Fruit fly (Drosophila melanogaster) Kc167 (cell line): ENCODE measurements around the gene Grp170.
A peak's percentile ranks its signal among the peaks of the same experiment; 100 is the strongest.

Experiments used
- Myc ChIP-seq: fragments of >200 bp; optimal IDR thresholded peaks from 2 replicates; lab custom pipeline; 2017; ENCODE audit warnings: missing external identifiers
- Sin3A ChIP-seq: fragments of >200 bp; optimal IDR thresholded peaks from 2 replicates; lab custom pipeline; 2018; ENCODE audit warnings: missing external identifiers
- h ChIP-seq: fragments of >200 bp; optimal IDR thresholded peaks from 3 replicates; lab custom pipeline; 2018; ENCODE audit warnings: missing external identifiers
- insv ChIP-seq: fragments of >200 bp; optimal IDR thresholded peaks from 3 replicates; lab custom pipeline; 2018; ENCODE audit warnings: missing external identifiers
- psq ChIP-seq: fragments of >200 bp; optimal IDR thresholded peaks from 2 replicates; lab custom pipeline; 2017; ENCODE audit warnings: missing external identifiers
- ttk ChIP-seq: sonication (Bioruptor generic); optimal IDR thresholded peaks from 2 replicates; lab custom pipeline; 2017; ENCODE audit warnings: missing external identifiers

Grp170 gene

DNA sequence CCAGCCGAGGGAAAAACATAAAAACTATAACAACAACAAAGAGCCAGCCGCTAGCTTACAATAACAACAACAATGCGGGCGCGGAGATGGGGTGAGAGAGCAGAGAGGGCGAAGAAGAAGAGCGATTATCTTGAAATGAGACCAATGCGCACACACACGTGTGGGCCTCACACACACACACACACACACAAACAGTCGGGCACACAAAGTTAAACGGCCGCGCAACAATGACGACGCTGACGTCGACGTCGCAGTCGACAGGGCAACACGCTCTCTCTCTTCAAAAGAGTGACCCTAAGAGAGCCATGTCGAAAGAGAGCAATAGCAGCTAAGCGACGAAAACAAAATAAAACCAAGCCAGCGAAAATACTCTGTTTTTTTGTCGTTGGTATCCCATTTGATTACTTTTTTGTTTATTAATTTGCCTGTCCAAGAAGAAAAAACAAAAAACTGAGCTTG, 31.0 kb upstream of the Grp170 start:
- TF ChIP-seq h (no peak), Sin3A (lab: Kevin White, UChicago) (no peak), Myc (lab: Kevin White, UChicago) (no peak), insv (lab: Kevin White, UChicago) (no peak), ttk (lab: Kevin White, UChicago) (no peak), psq (lab: Kevin White, UChicago) (no peak)

DNA sequence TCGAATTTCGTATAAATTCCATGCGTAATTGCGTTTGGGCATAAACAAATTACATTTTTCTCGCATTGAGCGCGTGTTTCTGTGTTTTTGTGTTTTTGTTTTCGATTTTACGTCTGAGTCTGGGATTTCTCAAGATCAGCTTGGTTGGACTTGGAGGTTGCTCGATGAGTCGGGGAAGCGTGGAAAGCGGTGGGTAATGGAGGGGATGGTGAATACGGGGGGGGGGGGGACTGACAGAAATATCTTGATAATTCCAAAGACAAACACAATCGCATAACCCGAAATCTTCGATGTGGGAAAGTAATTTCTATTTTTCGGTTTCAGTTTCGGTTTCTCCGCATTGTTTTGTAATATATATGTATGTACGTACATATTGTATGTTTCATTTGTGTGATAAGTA, 30.4 kb upstream of the Grp170 start:
- no peak for TF ChIP-seq Myc (lab: Kevin White, UChicago)
- TF ChIP-seq Sin3A (lab: Kevin White, UChicago), result no peak
- no peak for TF ChIP-seq psq (lab: Kevin White, UChicago)
- TF ChIP-seq h, result no peak
- no peak for TF ChIP-seq ttk (lab: Kevin White, UChicago)
- no peak for TF ChIP-seq insv (lab: Kevin White, UChicago)

dm6 chrX:2304514-2305235, 29.8 kb upstream of the Grp170 start:
- TF ChIP-seq Sin3A (lab: Kevin White, UChicago) (no peak), h (no peak), Myc (lab: Kevin White, UChicago) (no peak), ttk (lab: Kevin White, UChicago) (no peak), psq (lab: Kevin White, UChicago) (no peak), insv (lab: Kevin White, UChicago) (no peak)

DNA sequence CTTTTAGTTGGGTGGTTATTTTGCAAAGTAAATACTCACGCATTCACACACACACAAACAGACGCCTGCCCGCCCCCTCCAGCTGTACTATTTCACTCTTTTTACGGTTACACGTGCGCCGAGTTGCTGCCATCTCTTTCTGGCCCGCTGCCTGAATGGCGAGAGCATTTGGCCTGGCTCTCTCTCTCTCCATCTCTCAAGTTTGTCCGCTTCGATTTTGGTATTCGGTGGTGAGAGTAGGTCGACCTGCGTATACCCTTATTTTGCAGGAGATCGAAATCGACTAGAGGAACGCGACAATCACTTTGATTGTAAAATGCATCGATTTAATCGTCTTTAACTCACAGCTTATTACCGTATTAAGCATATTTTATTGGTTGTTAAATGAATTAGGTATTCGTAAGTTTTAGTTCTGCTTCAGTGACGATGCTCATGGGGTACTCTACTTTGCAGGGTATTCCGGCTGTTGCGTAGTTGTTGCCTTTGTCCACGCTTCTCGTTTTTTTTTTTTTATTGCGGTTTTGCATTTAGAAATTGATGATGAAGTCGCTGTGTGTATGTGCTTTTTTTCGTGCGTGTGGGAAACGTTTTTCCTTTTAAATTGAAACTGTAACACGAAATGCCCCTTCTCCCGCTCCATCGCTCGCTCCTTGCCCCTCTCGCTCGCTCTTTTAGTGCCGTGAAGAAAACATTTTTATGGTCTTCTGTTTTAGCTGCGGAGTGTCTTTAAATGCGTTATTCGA, 29.1 kb upstream of the Grp170 start:
- TF ChIP-seq psq (lab: Kevin White, UChicago) (no peak), h (no peak), Myc (lab: Kevin White, UChicago) (no peak), Sin3A (lab: Kevin White, UChicago) (no peak), insv (lab: Kevin White, UChicago) (peak; percentile 45), ttk (lab: Kevin White, UChicago) (no peak)

DNA sequence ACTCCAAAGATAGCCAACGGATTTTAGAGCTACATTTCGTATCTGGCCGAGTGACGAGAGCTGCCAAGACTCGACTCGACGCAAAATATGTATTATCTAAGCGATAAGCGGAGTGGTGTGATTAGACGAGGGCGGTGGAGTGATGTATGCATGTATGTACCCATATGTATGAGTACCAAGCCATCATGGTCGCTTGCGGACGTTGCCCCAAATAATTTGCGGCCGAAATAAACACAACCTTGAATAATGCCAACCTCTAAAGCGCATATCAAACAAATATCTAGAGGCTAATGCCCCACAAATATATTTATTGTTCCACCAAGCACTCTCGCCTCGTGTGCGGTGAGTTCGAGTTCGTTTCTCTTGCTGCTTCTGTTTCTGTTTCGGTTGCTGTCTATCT, 28.0 kb upstream of the Grp170 start:
- TF ChIP-seq h (no peak), Myc (lab: Kevin White, UChicago) (no peak), ttk (lab: Kevin White, UChicago) (no peak), insv (lab: Kevin White, UChicago) (no peak), psq (lab: Kevin White, UChicago) (no peak)

dm6 chrX:2301613-2302522, 27.0 kb upstream of the Grp170 start:
- no peak for TF ChIP-seq insv (lab: Kevin White, UChicago)
- TF ChIP-seq Myc (lab: Kevin White, UChicago), result no peak
- TF ChIP-seq h, result no peak
- no peak for TF ChIP-seq psq (lab: Kevin White, UChicago)
- no peak for TF ChIP-seq ttk (lab: Kevin White, UChicago)
- no peak for TF ChIP-seq Sin3A (lab: Kevin White, UChicago)

DNA sequence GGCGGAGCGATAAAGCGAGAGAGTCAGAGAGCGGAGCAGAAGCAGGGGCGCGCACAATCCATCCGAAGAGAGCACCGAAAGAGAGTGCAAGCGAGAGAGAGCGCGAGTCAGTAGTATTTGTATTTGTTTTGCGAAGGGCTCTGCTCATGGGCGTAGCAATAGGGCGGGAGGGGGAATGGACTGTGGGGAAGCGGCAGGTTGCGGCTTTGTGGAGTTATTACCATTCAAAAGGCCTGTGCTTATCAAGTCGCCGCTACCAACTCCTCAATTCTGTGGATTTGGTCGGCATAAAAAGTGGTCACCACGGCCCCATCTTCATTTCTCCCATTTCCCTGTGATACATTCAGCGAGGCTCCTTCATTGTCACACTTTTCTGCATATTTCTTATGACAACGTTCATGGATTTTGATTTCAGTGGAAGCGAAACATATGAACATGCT, 26.2 kb upstream of the Grp170 start:
- TF ChIP-seq Myc (lab: Kevin White, UChicago) (no peak), insv (lab: Kevin White, UChicago) (no peak)

DNA sequence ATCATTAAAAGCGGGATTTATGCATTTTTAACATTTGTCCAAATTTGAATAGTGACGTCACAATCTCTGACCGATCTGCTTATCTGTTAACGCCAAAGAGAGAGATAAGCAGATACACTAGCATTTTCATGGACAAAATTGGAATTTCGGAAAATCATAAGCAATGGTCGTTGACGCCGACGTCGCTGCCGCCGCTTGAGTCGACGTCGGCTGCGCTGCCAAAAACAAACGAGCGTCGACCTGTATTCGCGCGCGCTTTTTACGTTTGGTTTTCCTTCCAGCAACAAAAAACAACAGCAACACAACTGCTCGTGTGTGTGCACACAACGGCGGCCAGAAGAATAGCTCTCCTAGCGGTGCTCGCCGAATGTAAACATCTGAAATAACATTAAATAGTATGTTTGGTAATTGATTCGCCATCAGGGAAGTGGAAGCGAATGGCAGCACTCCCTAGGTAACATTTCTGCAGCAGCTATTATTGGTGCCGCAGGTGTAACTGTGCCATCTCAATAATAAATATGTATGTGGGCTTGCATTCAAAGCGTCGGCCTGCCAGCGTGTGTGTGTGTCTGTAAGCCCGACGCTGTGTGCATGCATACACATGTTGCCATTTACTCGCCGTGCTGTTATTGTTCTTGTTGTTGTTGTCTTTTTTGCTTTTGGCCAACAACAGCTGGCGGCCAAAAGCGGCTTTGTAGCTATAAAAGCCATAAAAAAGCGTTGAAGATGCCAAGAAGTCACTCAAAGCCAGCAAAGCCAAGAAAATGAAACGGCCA, 25.6 kb upstream of the Grp170 start:
- TF ChIP-seq insv (lab: Kevin White, UChicago) (no peak), Sin3A (lab: Kevin White, UChicago) (no peak)

DNA sequence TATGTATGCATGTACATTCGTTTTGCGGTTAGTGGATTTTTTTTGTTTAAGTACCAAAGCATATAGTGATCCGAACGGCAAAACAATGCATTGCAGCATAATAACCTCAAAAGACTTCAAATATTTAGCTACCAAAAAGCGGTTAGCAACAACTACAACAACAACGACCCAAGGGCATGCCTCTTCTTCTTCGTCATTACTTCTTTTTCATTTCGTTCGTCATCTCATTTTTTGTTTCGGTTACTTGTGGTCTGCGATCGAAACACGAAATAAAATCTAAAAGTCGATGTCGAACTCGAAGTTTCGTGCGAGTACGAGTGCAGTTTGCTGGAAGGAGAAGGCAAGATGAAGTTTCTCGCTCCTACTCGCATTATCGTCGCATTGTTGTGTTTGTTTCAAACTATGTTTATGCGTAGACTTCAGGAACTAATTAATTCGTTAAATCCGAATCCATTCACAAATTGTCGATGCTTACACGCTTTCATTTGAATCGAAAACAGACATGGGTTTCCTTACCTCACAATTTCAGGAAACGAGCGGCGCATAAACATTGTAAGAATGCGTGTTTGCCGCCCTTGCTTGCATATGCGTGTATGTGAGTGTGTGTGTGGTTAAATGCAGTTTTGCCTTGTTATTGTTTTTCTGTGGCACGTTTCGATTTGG, 24.0 kb upstream of the Grp170 start:
- no peak for TF ChIP-seq insv (lab: Kevin White, UChicago)
- TF ChIP-seq ttk (lab: Kevin White, UChicago), result no peak
- TF ChIP-seq Sin3A (lab: Kevin White, UChicago), result no peak
- no peak for TF ChIP-seq h
- TF ChIP-seq psq (lab: Kevin White, UChicago), result no peak
- no peak for TF ChIP-seq Myc (lab: Kevin White, UChicago)

DNA sequence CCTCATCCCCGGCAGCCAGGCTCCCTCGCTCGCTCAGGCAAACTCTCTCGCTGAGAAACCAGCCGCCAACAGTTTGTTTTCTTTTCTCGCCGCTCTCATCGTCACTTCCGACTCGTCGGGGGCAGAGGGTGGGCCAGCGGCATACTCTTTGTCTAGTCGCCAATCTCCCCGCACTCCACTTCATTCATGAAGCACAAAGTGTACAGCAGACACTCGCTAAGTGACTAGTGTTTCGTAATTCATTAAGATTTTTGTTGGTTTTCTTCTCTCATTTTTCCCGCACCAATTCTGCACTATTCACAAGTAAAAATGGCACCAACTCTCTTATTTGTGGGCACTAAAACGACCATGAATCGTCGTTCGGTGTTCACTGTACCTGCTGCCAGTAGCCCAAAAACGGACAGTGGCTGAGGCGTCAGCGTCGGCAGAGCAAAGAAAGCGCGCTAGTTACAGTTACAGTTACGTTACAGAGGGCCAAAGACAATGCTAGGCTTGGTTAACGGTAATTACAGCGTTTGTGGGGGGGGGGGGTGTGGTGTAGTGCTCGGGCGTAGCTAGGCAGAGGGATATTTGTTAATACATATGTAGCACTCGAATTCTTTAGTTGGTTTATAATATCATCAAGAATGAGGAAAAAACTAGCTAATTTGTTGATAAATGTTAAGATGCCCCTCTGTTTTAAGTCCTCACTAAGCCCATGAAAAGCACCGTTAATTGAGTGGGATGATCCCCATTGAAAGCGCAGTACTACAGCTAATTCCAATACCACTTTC, 22.7 kb upstream of the Grp170 start:
- TF ChIP-seq Myc (lab: Kevin White, UChicago) (no peak), psq (lab: Kevin White, UChicago) (no peak), ttk (lab: Kevin White, UChicago) (no peak)
